Worm (Caenorhabditis elegans) whole organism, L4/young adult: Measurements from ENCODE around the gene fbxa-25.

Experiments
- W03F9.2 ChIP-seq: fragments of 150-350 bp; optimal IDR thresholded peaks from 2 replicates; lab custom pipeline; 2014; ENCODE audit warnings: missing biosample characterization, missing genetic modification characterization
- dao-5 ChIP-seq: sonication (generic microtip); optimal IDR thresholded peaks from 2 replicates; lab custom pipeline; 2016; ENCODE audit warnings: missing genotype, missing genetic modification characterization, moderate library complexity, missing compliant biosample characterization
- him-1 ChIP-seq: sonication (generic microtip); optimal IDR thresholded peaks from 2 replicates; lab custom pipeline; 2016; ENCODE audit warnings: missing genotype, missing genetic modification reagents, missing genetic modification characterization, missing compliant biosample characterization

- TF ChIP-seq W03F9.2 (tag; lab: Kevin White, UChicago) (no peak), him-1 (tag; lab: Kevin White, UChicago) (no peak), dao-5 (tag; lab: Kevin White, UChicago) (no peak)
Observed at ce11 chrIII:1308209-1308608, 41.0 kb downstream of the fbxa-25 start, which contains the start of gene fbxa-79.
